Fruit fly (Drosophila melanogaster) whole organism, prepupa: ENCODE measurements around the gene CG11374.

Experiments used
- Blimp-1 ChIP-seq: fragments of 200-800 bp; sonication (Bioruptor generic); optimal IDR thresholded peaks from 3 replicates; lab custom pipeline; 2017; ENCODE audit warnings: missing biosample characterization, missing genetic modification characterization, mild to moderate bottlenecking, moderate library complexity, missing genetic modification reagents
- CG10631 ChIP-seq: fragments of 200-800 bp; sonication (Bioruptor generic); optimal IDR thresholded peaks from 2 replicates; lab custom pipeline; 2016; ENCODE audit warnings: missing biosample characterization, missing genetic modification characterization
- CG11294 ChIP-seq: fragments of 200-800 bp; sonication (Bioruptor generic); IDR thresholded peaks from 2 replicates; pipeline ENCODE4 v1.3.6; 2022; ENCODE audit warnings: missing biosample characterization, missing genetic modification characterization
- CG4318 ChIP-seq: fragments of 200-800 bp; sonication (Bioruptor generic); optimal IDR thresholded peaks from 3 replicates; lab custom pipeline; 2017; ENCODE audit warnings: missing biosample characterization, mild to moderate bottlenecking, missing genetic modification characterization
- CG6792 ChIP-seq: fragments of 200-800 bp; sonication (Bioruptor generic); optimal IDR thresholded peaks from 3 replicates; lab custom pipeline; 2016; ENCODE audit warnings: missing biosample characterization, missing genetic modification characterization
- CG8319 ChIP-seq: fragments of 200-800 bp; sonication (Bioruptor generic); optimal IDR thresholded peaks from 3 replicates; lab custom pipeline; 2016; ENCODE audit warnings: missing biosample characterization, missing genetic modification characterization
- Ets21C ChIP-seq: fragments of 200-800 bp; sonication (Bioruptor generic); optimal IDR thresholded peaks from 3 replicates; lab custom pipeline; 2016; ENCODE audit warnings: missing biosample characterization, missing genetic modification characterization
- Gug ChIP-seq: fragments of 200-800 bp; sonication (Bioruptor generic); IDR thresholded peaks from 2 replicates; pipeline ENCODE4 v1.3.6; 2022; ENCODE audit warnings: missing biosample characterization, missing genetic modification characterization
- Hr38 ChIP-seq: sonication (Bioruptor generic); optimal IDR thresholded peaks from 2 replicates; lab custom pipeline; 2016; ENCODE audit warnings: missing biosample characterization, missing genetic modification characterization
- Hr39 ChIP-seq: fragments of 200-800 bp; sonication (Bioruptor generic); optimal IDR thresholded peaks from 2 replicates; lab custom pipeline; 2016; ENCODE audit warnings: missing biosample characterization, missing genetic modification characterization
- Met ChIP-seq: fragments of 200-800 bp; sonication (Bioruptor generic); optimal IDR thresholded peaks from 3 replicates; lab custom pipeline; 2016; ENCODE audit warnings: missing biosample characterization, missing genetic modification characterization
- dac ChIP-seq: fragments of 200-800 bp; sonication (Bioruptor generic); optimal IDR thresholded peaks from 2 replicates; lab custom pipeline; 2017; ENCODE audit warnings: missing biosample characterization, mild to moderate bottlenecking, missing genetic modification characterization
- net ChIP-seq: fragments of 200-800 bp; sonication (Bioruptor generic); optimal IDR thresholded peaks from 3 replicates; lab custom pipeline; 2016; ENCODE audit warnings: missing biosample characterization, missing genetic modification characterization
- spab ChIP-seq: fragments of 200-800 bp; sonication (Bioruptor generic); optimal IDR thresholded peaks from 2 replicates; lab custom pipeline; 2017; ENCODE audit warnings: missing biosample characterization, mild to moderate bottlenecking, missing genetic modification characterization, missing genetic modification reagents

DNA sequence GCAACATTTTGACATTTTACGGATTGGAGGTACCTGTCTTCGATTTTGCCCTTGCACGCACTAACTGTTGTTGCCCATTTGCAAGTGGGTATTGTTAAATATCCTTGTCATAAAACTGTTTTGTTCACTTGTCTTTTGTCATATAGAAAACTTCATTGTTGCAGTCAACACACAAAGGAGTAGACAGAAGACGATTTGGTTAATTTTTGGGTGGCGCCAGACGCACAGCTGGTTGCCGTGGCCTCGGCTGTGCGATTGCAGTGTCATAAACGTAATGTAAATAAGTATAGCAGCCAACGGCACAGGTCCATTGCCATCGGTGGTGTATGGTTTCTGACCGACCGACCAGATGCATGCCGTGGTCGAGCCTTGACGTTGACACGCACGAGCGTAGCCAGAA lies 15.2 kb downstream of the CG11374 start:
- TF ChIP-seq Blimp-1 (GFP tag; lab: Kevin White, UChicago) (no peak), net (no peak), dac (GFP tag; lab: Kevin White, UChicago) (no peak), Hr39 (no peak), CG10631 (no peak), CG4318 (no peak), Ets21C (GFP tag; lab: Kevin White, UChicago) (no peak), CG8319 (no peak), Met (GFP tag; lab: Kevin White, UChicago) (no peak), Hr38 (GFP tag; lab: Kevin White, UChicago) (no peak), CG11294 (GFP tag; lab: Robert Waterston, UW) (no peak), Gug (GFP tag; lab: Robert Waterston, UW) (no peak), spab (GFP tag; lab: Kevin White, UChicago) (no peak), CG6792 (no peak)
